Worm (Caenorhabditis elegans): ENCODE measurements around the gene fbxa-37.
"Not testable (repeated sequence)": the region's sequence is repeated elsewhere in the genome, so short reads cannot be mapped to it uniquely, and the experiment has no call there.

The fbxa-37 gene

DNA sequence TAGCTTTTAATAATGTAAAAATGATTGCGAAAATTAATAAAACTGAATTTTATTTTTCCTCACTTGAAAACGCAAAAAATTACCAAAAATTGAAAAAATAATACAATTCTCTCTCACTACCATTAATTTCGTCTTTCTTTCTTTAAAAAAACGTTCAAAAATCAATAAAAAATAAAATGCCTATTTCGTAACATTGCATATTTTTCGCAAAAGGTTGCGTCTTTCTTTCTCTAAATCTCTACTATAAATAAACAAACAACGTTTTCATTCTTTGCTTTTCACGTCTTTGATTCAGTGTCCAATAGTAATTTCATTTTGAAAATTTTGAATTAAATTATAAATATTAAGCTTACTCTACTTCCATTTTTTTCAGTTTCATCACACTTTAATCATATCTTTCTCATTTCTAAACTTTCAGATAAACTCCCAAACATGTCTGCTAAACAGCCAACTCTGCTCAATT, at the start of gene fbxa-37:
Gene fbxa-37 (plus strand): TSS at position 413 of the 463 bp plus-strand sequence.
- TF ChIP-seq ama-1 (optimal IDR thresholded peaks at IDR 0.05) (no peak), ets-7 (tag; optimal IDR thresholded peaks at IDR 0.05) (no peak)

ce11 chrIII:1238704-1239103, 46.1 kb upstream of the fbxa-37 start, which contains the start of gene fbxa-61:
Gene fbxa-61, plus strand, starts transcription at chrIII:1239048.
- TF ChIP-seq tbx-37 (GFP tag; conservative IDR thresholded peaks at IDR 0.05) (no peak), tra-4 (tag; optimal IDR thresholded peaks at IDR 0.05) (no peak), hmg-4 (GFP tag; optimal IDR thresholded peaks at IDR 0.05) (no peak), aly-1 (tag; optimal IDR thresholded peaks at IDR 0.05) (no peak), sea-1 (GFP tag; conservative IDR thresholded peaks at IDR 0.05) (no peak), B0310.2 (tag; optimal IDR thresholded peaks at IDR 0.05) (no peak), ets-7 (tag; optimal IDR thresholded peaks at IDR 0.05) (no peak), F13C5.2 (tag; optimal IDR thresholded peaks at IDR 0.05) (no peak), ceh-13 (GFP tag; optimal IDR thresholded peaks at IDR 0.05) (no peak)

ce11 chrIII:1243199-1243598, 41.6 kb upstream of the fbxa-37 start, which contains the start of gene fbxa-63:
Gene fbxa-63, plus strand, starts transcription at chrIII:1243508.
- no peak for TF ChIP-seq hmbx-1 (tag; optimal IDR thresholded peaks at IDR 0.05)
- TF ChIP-seq ceh-13 (GFP tag; optimal IDR thresholded peaks at IDR 0.05), result no peak

ce11 chrIII:1248335-1248734, 36.5 kb upstream of the fbxa-37 start:
- TF ChIP-seq scrt-1 (GFP tag; IDR thresholded peaks at IDR 0.05) (no peak), tbx-11 (GFP tag; IDR thresholded peaks at IDR 0.05) (no peak), pes-1 (GFP tag; IDR thresholded peaks at IDR 0.05) (no peak), F13C5.2 (tag; optimal IDR thresholded peaks at IDR 0.05) (no peak), ama-1 (optimal IDR thresholded peaks at IDR 0.05) (no peak), hmg-4 (GFP tag; optimal IDR thresholded peaks at IDR 0.05) (no peak), tbx-37 (GFP tag; conservative IDR thresholded peaks at IDR 0.05) (no peak), sea-1 (GFP tag; conservative IDR thresholded peaks at IDR 0.05) (no peak), hnd-1 (tag; optimal IDR thresholded peaks at IDR 0.05) (no peak), hmbx-1 (tag; optimal IDR thresholded peaks at IDR 0.05) (no peak), ets-7 (tag; optimal IDR thresholded peaks at IDR 0.05) (no peak), aly-1 (tag; optimal IDR thresholded peaks at IDR 0.05) (no peak), flt-1 (GFP tag; IDR thresholded peaks at IDR 0.05) (no peak), ceh-36 (tag; optimal IDR thresholded peaks at IDR 0.05) (no peak)

DNA sequence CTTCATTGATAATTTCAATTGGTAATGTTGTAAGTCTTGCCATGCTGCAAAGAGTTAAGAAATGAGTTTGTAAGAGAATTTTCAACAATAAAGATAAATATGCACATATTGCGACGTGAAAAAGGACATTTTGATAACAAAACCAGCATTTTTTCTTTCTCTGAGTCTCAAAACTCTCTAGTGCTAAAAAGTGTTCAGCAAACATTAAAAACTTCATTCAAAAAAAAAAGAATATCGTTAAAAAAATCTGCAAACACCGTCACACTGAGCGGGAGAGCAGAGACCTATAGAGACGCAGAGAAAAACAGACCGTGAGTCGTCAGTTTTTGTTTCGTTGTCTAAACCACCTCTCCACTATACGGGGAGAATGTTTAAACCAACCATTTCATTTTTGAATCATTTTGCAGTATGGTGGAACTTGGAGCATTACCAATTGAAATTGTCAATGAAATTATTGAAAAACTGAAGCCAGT, 35.6 kb upstream of the fbxa-37 start, which contains the start of the genes fbxa-76 and fbxa-77:
Gene fbxa-76 (minus strand): TSS at position 51 of the 473 bp plus-strand sequence.
Gene fbxa-77 (plus strand): TSS at position 365 of the 473 bp plus-strand sequence.
- TF ChIP-seq tbx-11 (GFP tag; IDR thresholded peaks at IDR 0.05) (no peak), aly-1 (tag; optimal IDR thresholded peaks at IDR 0.05) (no peak), hmbx-1 (tag; optimal IDR thresholded peaks at IDR 0.05) (no peak), scrt-1 (GFP tag; IDR thresholded peaks at IDR 0.05) (no peak), ama-1 (optimal IDR thresholded peaks at IDR 0.05) (no peak)

DNA sequence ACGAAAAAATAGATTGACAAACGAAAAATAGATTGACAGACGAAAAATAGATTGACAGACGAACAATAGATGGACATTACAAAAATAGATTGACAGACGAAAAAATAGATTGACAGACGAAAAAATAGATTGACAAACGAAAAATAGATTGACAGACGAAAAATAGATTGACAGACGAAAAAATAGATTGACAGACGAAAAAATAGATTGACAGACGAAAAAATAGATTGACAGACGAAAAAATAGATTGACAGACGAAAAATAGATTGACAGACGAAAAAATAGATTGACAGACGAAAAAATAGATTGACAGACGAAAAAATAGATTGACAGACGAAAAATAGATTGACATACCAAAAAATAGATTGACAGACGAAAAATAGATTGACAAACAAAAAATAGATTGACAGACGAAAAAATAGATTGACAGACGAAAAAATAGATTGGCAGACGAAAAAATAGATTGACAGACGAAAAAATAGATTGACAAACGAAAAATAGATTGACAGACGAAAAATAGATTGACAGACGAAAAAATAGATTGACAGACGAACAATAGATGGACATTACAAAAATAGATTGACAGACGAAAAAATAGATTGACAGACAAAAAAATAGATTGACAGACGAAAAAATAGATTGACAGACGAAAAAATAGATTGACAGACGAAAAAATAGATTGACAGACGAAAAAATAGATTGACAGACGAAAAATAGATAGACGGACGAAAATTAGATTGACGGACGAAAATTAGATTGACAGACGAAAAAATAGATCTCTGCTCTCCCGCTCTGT, 32.2 kb upstream of the fbxa-37 start:
- TF ChIP-seq tbx-11 (GFP tag; IDR thresholded peaks at IDR 0.05), result peak; percentile 59; the same call in 1 of the 2 replicates

DNA sequence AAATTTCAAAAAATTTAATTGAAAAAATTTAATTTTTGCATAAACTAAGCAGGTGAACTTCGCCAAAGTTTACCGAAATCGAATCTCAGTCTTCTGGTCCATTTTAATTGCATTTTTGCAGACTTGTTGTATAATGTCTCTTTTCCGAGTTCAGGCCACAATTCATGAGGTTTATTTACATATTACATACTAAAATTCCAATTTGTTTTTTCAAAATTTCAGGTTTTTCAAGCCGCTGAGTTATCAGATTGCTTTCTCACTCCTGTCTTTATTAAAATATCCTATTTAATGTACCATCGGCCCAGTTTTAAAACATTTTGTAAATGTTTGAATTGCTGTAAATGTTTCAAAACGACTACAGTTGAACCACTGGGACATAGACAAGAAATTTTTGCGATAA, 28.3 kb upstream of the fbxa-37 start, which contains the start of gene fbxa-208:
Gene fbxa-208 (plus strand): TSS at position 301 of the 400 bp plus-strand sequence.
- TF ChIP-seq ama-1 (optimal IDR thresholded peaks at IDR 0.05); pes-1 (GFP tag; IDR thresholded peaks at IDR 0.05); tbx-11 (GFP tag; IDR thresholded peaks at IDR 0.05): not testable (repeated sequence)

DNA sequence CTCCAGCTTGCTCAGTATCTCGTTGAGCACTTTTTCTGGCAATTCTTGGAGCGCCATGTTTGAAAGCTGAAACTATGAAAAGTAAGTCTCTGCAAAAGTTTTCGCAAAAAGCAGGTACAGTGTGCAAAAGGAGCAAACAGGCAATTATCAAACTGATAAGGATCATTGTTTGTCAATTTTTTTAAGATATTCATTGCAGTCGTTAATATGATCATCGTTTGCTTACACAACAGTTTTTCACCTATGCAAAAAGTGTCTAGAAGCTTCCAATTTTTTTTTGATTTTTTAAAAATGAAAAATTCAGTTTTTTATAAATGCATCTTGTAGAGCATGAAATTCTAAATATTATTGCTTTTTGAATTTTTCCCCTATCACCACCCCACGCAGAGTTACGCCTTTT, 26.4 kb upstream of the fbxa-37 start, which contains the start of gene fbxa-78:
Gene fbxa-78 (minus strand): TSS at position 101 of the 400 bp plus-strand sequence.
- TF ChIP-seq ceh-36 (tag; optimal IDR thresholded peaks at IDR 0.05); hmg-4 (GFP tag; optimal IDR thresholded peaks at IDR 0.05); tra-4 (tag; optimal IDR thresholded peaks at IDR 0.05): not testable (repeated sequence)

DNA sequence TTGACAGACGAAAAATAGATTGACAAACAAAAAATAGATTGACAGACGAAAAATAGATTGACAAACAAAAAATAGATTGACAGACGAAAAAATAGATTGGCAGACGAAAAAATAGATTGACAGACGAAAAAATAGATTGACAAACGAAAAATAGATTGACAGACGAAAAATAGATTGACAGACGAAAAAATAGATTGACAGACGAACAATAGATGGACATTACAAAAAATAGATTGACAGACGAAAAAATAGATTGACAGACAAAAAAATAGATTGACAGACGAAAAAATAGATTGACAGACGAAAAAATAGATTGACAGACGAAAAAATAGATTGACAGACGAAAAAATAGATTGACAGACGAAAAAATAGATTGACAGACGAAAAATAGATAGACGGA, 23.6 kb upstream of the fbxa-37 start:
- TF ChIP-seq tbx-11 (GFP tag; IDR thresholded peaks at IDR 0.05), result 0 out of 2 replicates have a peak, but pooled peaks have one; percentile 47
